Worm (Caenorhabditis elegans) whole organism, young adult: ENCODE measurements around the gene T02H6.3.

Source experiments
- B0035.1 ChIP-seq: sonication (generic microtip); optimal IDR thresholded peaks from 2 replicates; lab custom pipeline; 2016; ENCODE audit warnings: missing genetic modification characterization, mild to moderate bottlenecking, missing compliant biosample characterization, missing genotype, missing genetic modification reagents
- F33H1.4 ChIP-seq: fragments of 200-800 bp; sonication (Bioruptor generic); IDR thresholded peaks from 2 replicates; pipeline ENCODE4 v1.3.6; 2022; ENCODE audit warnings: missing genetic modification reagents, missing genetic modification characterization, missing compliant biosample characterization
- F52B5.7 ChIP-seq: sonication (generic microtip); optimal IDR thresholded peaks from 2 replicates; lab custom pipeline; 2016; ENCODE audit warnings: mild to moderate bottlenecking, missing genetic modification characterization, missing compliant biosample characterization
- K11D2.4 ChIP-seq: fragments of 200-800 bp; sonication (Bioruptor generic); IDR thresholded peaks from 2 replicates; pipeline ENCODE4 v1.3.6; 2022; ENCODE audit warnings: missing genetic modification reagents, missing genetic modification characterization, missing compliant biosample characterization
- K12H6.12 ChIP-seq: fragments of 200-800 bp; sonication (Bioruptor generic); optimal IDR thresholded peaks from 2 replicates; lab custom pipeline; 2018; ENCODE audit warnings: mild to moderate bottlenecking, missing genetic modification characterization, missing compliant biosample characterization
- Y79H2A.3 ChIP-seq: fragments of 200-800 bp; sonication (Bioruptor generic); conservative IDR thresholded peaks from 2 replicates; pipeline ENCODE4 v1.3.6; 2022; ENCODE audit warnings: missing genetic modification reagents, missing genetic modification characterization, missing compliant biosample characterization
- ZK185.1 ChIP-seq: sonication (generic microtip); optimal IDR thresholded peaks from 2 replicates; lab custom pipeline; 2016; ENCODE audit warnings: mild to moderate bottlenecking, missing genetic modification characterization, missing compliant biosample characterization; ENCODE audit not compliant: poor library complexity, severe bottlenecking
- ama-1 ChIP-seq, 3 experiments: fragments of 150-350 bp in 1 of 3; sonication (generic microtip) in 2 of 3; optimal IDR thresholded peaks; 2 replicates each; lab custom pipeline; 2014 to 2018; ENCODE audit warnings: missing biosample characterization in 2 of 3, missing genetic modification characterization in 2 of 3, missing genetic modification reagents in 2 of 3
- atf-7 ChIP-seq: sonication (generic microtip); optimal IDR thresholded peaks from 2 replicates; lab custom pipeline; 2017; ENCODE audit warnings: mild to moderate bottlenecking, missing genetic modification characterization, missing compliant biosample characterization
- attf-6 ChIP-seq: fragments of 200-800 bp; sonication (Bioruptor generic); IDR thresholded peaks from 2 replicates; pipeline ENCODE4 v1.3.6; 2022; ENCODE audit warnings: missing genetic modification reagents, missing genetic modification characterization, missing compliant biosample characterization
- bed-1 ChIP-seq: fragments of 200-800 bp; sonication (Bioruptor generic); IDR thresholded peaks from 2 replicates; pipeline ENCODE4 v1.3.6; 2022; ENCODE audit warnings: missing genetic modification reagents, missing genetic modification characterization, missing compliant biosample characterization
- cebp-2 ChIP-seq: fragments of 200-800 bp; sonication (Bioruptor generic); IDR thresholded peaks from 2 replicates; pipeline ENCODE4 v1.3.6; 2022; ENCODE audit warnings: missing genetic modification characterization, missing compliant biosample characterization
- dox-1 ChIP-seq: fragments of 200-800 bp; sonication (Bioruptor generic); IDR thresholded peaks from 2 replicates; pipeline ENCODE4 v1.3.6; 2022; ENCODE audit warnings: missing genetic modification reagents, missing genetic modification characterization, missing compliant biosample characterization
- dpff-1 ChIP-seq: sonication (generic microtip); optimal IDR thresholded peaks from 2 replicates; lab custom pipeline; 2017; ENCODE audit warnings: mild to moderate bottlenecking, missing genetic modification characterization, missing compliant biosample characterization
- efl-1 ChIP-seq: fragments of 150-350 bp; optimal IDR thresholded peaks from 2 replicates; lab custom pipeline; 2014; ENCODE audit warnings: missing biosample characterization, missing genetic modification reagents, missing genetic modification characterization
- egrh-3 ChIP-seq: fragments of 200-800 bp; sonication (Bioruptor generic); IDR thresholded peaks from 2 replicates; pipeline ENCODE4 v1.3.6; 2022; ENCODE audit warnings: missing genetic modification reagents, missing genetic modification characterization, missing compliant biosample characterization
- him-1 ChIP-seq: sonication (generic microtip); optimal IDR thresholded peaks from 2 replicates; lab custom pipeline; 2016; ENCODE audit warnings: missing genotype, missing genetic modification reagents, missing genetic modification characterization, missing compliant biosample characterization
- hlh-12 ChIP-seq: sonication (generic microtip); optimal IDR thresholded peaks from 2 replicates; lab custom pipeline; 2016; ENCODE audit warnings: missing genetic modification characterization, missing compliant biosample characterization
- hlh-26 ChIP-seq: fragments of 200-800 bp; sonication (Bioruptor generic); conservative IDR thresholded peaks from 2 replicates; pipeline ENCODE4 v1.3.6; 2022; ENCODE audit warnings: missing genetic modification reagents, missing genetic modification characterization, missing compliant biosample characterization
- hmg-1.2 ChIP-seq: fragments of 200-800 bp; sonication (Bioruptor generic); IDR thresholded peaks from 2 replicates; pipeline ENCODE4 v1.3.6; 2022; ENCODE audit warnings: missing genetic modification reagents, missing genetic modification characterization, missing compliant biosample characterization
- hrde-1 ChIP-seq: sonication (generic microtip); optimal IDR thresholded peaks from 2 replicates; lab custom pipeline; 2016; ENCODE audit warnings: missing genetic modification characterization, mild to moderate bottlenecking, missing compliant biosample characterization, moderate library complexity, missing genotype, missing genetic modification reagents, borderline replicate concordance
- hsf-1 ChIP-seq: fragments of 200-800 bp; sonication (Bioruptor generic); IDR thresholded peaks from 2 replicates; pipeline ENCODE4 v1.3.6; 2022; ENCODE audit warnings: missing genetic modification reagents, missing genetic modification characterization, missing compliant biosample characterization
- let-607 ChIP-seq, 2 experiments: fragments of 200-800 bp in 1 of 2; sonication (Bioruptor generic) in 1 of 2; sonication (generic microtip) in 1 of 2; optimal IDR thresholded peaks; 2 replicates each; lab custom pipeline; 2016 to 2018; ENCODE audit warnings: mild to moderate bottlenecking in 2 of 2, missing compliant biosample characterization in 2 of 2, missing genetic modification characterization in 2 of 2, moderate library complexity in 2 of 2, missing genotype in 1 of 2
- lin-40 ChIP-seq: sonication (generic microtip); optimal IDR thresholded peaks from 2 replicates; lab custom pipeline; 2016; ENCODE audit warnings: missing genetic modification characterization, mild to moderate bottlenecking, missing compliant biosample characterization, missing genotype, missing genetic modification reagents
- lsl-1 ChIP-seq: fragments of 200-800 bp; sonication (Bioruptor generic); optimal IDR thresholded peaks from 2 replicates; lab custom pipeline; 2018; ENCODE audit warnings: mild to moderate bottlenecking, missing genetic modification characterization, moderate library complexity, missing compliant biosample characterization
- lsy-27 ChIP-seq: sonication (generic microtip); optimal IDR thresholded peaks from 2 replicates; lab custom pipeline; 2017; ENCODE audit warnings: missing genetic modification characterization, mild to moderate bottlenecking, missing compliant biosample characterization, antibody characterized with exemption, missing genotype, borderline replicate concordance; ENCODE audit not compliant: insufficient read depth
- mes-4 ChIP-seq: sonication (generic microtip); optimal IDR thresholded peaks from 2 replicates; lab custom pipeline; 2016; ENCODE audit warnings: missing genotype, missing genetic modification characterization, missing compliant biosample characterization
- nhr-90 ChIP-seq: sonication (generic microtip); optimal IDR thresholded peaks from 2 replicates; lab custom pipeline; 2016; ENCODE audit warnings: missing genotype, mild to moderate bottlenecking, missing genetic modification characterization, missing compliant biosample characterization
- repo-1 ChIP-seq: sonication (generic microtip); optimal IDR thresholded peaks from 2 replicates; lab custom pipeline; 2017; ENCODE audit warnings: mild to moderate bottlenecking, missing genetic modification characterization, missing compliant biosample characterization
- snpc-1.3 ChIP-seq: sonication (generic microtip); optimal IDR thresholded peaks from 2 replicates; lab custom pipeline; 2017; ENCODE audit warnings: missing genetic modification characterization, mild to moderate bottlenecking, missing compliant biosample characterization, antibody characterized with exemption, moderate library complexity, missing genotype, missing genetic modification reagents; ENCODE audit not compliant: insufficient read depth
- xnd-1 ChIP-seq: sonication (generic microtip); optimal IDR thresholded peaks from 2 replicates; lab custom pipeline; 2016; ENCODE audit warnings: missing genotype, missing genetic modification reagents, missing genetic modification characterization, missing compliant biosample characterization
- ztf-18 ChIP-seq: sonication (generic microtip); optimal IDR thresholded peaks from 2 replicates; lab custom pipeline; 2016; ENCODE audit warnings: missing genotype, mild to moderate bottlenecking, missing genetic modification characterization, missing compliant biosample characterization
- ztf-26 ChIP-seq: sonication (generic microtip); optimal IDR thresholded peaks from 2 replicates; lab custom pipeline; 2017; ENCODE audit warnings: missing genetic modification characterization, missing compliant biosample characterization
- ztf-6 ChIP-seq: fragments of 200-800 bp; sonication (Bioruptor generic); IDR thresholded peaks from 2 replicates; pipeline ENCODE4 v1.3.6; 2022; ENCODE audit warnings: missing genetic modification reagents, missing genetic modification characterization, missing compliant biosample characterization

T02H6.3 gene

DNA sequence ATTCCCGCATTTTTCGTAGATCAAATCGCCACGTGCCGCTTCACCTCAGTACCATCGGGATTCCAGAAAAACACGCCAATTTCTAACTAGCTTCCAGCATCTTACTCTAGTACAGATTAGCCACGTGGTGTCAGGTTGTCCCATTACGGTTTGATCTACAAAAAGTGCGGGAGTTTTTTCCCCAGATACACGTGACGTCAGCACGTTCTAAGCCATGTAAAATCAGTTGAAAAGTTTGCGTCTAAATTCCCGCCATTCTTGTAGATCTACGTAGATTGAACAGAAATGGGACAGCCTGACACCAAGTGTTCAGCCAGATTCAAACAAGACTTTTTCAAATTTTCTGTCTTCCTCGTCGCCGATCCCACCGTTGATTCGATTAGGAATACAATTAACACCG lies 13.1 kb upstream of the T02H6.3 start, which contains the start of gene T02H6.9:
TSS of gene T02H6.9 (plus strand) at position 301 of the 400 bp plus-strand sequence.
- TF ChIP-seq Y79H2A.3 (GFP tag; lab: Robert Waterston, UW) (no peak), lsy-27 (tag; lab: Kevin White, UChicago) (no peak), snpc-1.3 (no peak), K11D2.4 (GFP tag; lab: Robert Waterston, UW) (no peak), K12H6.12 (tag; lab: Kevin White, UChicago) (no peak), dox-1 (GFP tag; lab: Robert Waterston, UW) (no peak), F52B5.7 (tag; lab: Kevin White, UChicago) (no peak), ama-1 (optimal IDR thresholded peaks at IDR 0.05; lab: Kevin White, UChicago) (no peak), ama-1 (GFP tag; optimal IDR thresholded peaks at IDR 0.05; lab: Kevin White, UChicago) (no peak), hrde-1 (tag; lab: Kevin White, UChicago) (no peak), ztf-26 (tag; lab: Kevin White, UChicago) (no peak), hmg-1.2 (GFP tag; lab: Robert Waterston, UW) (no peak), repo-1 (tag; lab: Kevin White, UChicago) (no peak), F33H1.4 (no peak), lsl-1 (GFP tag; lab: Kevin White, UChicago) (no peak), atf-7 (tag; lab: Kevin White, UChicago) (no peak)

- TF ChIP-seq ZK185.1 (tag; lab: Kevin White, UChicago) (no peak), snpc-1.3 (no peak), F52B5.7 (tag; lab: Kevin White, UChicago) (no peak), xnd-1 (tag; lab: Kevin White, UChicago) (no peak), Y79H2A.3 (GFP tag; lab: Robert Waterston, UW) (no peak), lin-40 (tag; lab: Kevin White, UChicago) (no peak), mes-4 (no peak), egrh-3 (GFP tag; lab: Robert Waterston, UW) (no peak), ztf-6 (GFP tag; lab: Robert Waterston, UW) (no peak), cebp-2 (GFP tag; lab: Robert Waterston, UW) (no peak), efl-1 (GFP tag; lab: Kevin White, UChicago) (no peak), him-1 (no peak), hsf-1 (GFP tag; lab: Robert Waterston, UW) (no peak), attf-6 (no peak), hlh-26 (GFP tag; lab: Robert Waterston, UW) (no peak), bed-1 (GFP tag; lab: Robert Waterston, UW) (no peak), let-607 (tag; optimal IDR thresholded peaks at IDR 0.05; lab: Kevin White, UChicago) (no peak), hlh-12 (tag; lab: Kevin White, UChicago) (no peak)
These were observed 11.0 kb upstream of the T02H6.3 start, which contains the start of the genes T02H6.10 and T02H6.8 for ce11 chrII:680612-681011. T02H6.10 (minus strand) TSS chrII:680712. T02H6.8 (plus strand) TSS chrII:680832.

- no peak for TF ChIP-seq dpff-1 (tag; lab: Kevin White, UChicago)
- no peak for TF ChIP-seq B0035.1 (tag; lab: Kevin White, UChicago)
- no peak for TF ChIP-seq nhr-90
- TF ChIP-seq cebp-2 (GFP tag; lab: Robert Waterston, UW), result no peak
- no peak for TF ChIP-seq ztf-18 (tag; lab: Kevin White, UChicago)
These were observed 9.3 kb upstream of the T02H6.3 start, which contains the start of gene T02H6.7 for ce11 chrII:682326-682725. T02H6.7 (plus strand) TSS chrII:682626.
